Worm (Caenorhabditis elegans) whole organism, L1 larva: ENCODE data around the gene srh-11.

Source experiments
- C04F5.9 ChIP-seq: sonication (generic microtip); optimal IDR thresholded peaks from 2 replicates; lab custom pipeline; 2016; ENCODE audit warnings: missing genetic modification characterization, missing compliant biosample characterization
- C16A3.4 ChIP-seq: fragments of 150-350 bp; optimal IDR thresholded peaks from 2 replicates; lab custom pipeline; 2014; ENCODE audit warnings: missing biosample characterization, missing genetic modification characterization
- Y116A8C.19 ChIP-seq: sonication (generic microtip); optimal IDR thresholded peaks from 2 replicates; lab custom pipeline; 2016; ENCODE audit warnings: missing compliant biosample characterization, missing genetic modification characterization, borderline replicate concordance
- aha-1 ChIP-seq: fragments of 150-350 bp; optimal IDR thresholded peaks from 2 replicates; lab custom pipeline; 2014; ENCODE audit warnings: missing biosample characterization, missing genetic modification characterization
- alr-1 ChIP-seq: fragments of 200-800 bp; sonication (Bioruptor generic); optimal IDR thresholded peaks from 2 replicates; lab custom pipeline; 2018; ENCODE audit warnings: borderline replicate concordance, mild to moderate bottlenecking, missing genetic modification characterization, missing compliant biosample characterization
- ama-1 ChIP-seq: fragments of 150-350 bp; optimal IDR thresholded peaks from 2 replicates; lab custom pipeline; 2014
- blmp-1 ChIP-seq: fragments of 150-350 bp; optimal IDR thresholded peaks from 2 replicates; lab custom pipeline; 2014; ENCODE audit warnings: missing biosample characterization, missing genetic modification characterization
- ceh-63 ChIP-seq: fragments of 200-800 bp; sonication (Bioruptor generic); optimal IDR thresholded peaks from 2 replicates; lab custom pipeline; 2018; ENCODE audit warnings: mild to moderate bottlenecking, missing genetic modification characterization, missing compliant biosample characterization
- ceh-8 ChIP-seq: fragments of 200-800 bp; sonication (Bioruptor generic); optimal IDR thresholded peaks from 2 replicates; lab custom pipeline; 2018; ENCODE audit warnings: mild to moderate bottlenecking, missing genetic modification characterization, moderate library complexity, missing compliant biosample characterization
- ceh-82 ChIP-seq, 3 experiments: fragments of 150-350 bp in 1 of 3; sonication (generic microtip) in 2 of 3; optimal IDR thresholded peaks; 2 replicates each; lab custom pipeline; 2014 to 2017; ENCODE audit warnings: missing biosample characterization in 3 of 3, missing genetic modification characterization in 3 of 3
- ceh-90 ChIP-seq: sonication (generic microtip); optimal IDR thresholded peaks from 2 replicates; lab custom pipeline; 2016; ENCODE audit warnings: missing genetic modification characterization, missing compliant biosample characterization
- ces-1 ChIP-seq: fragments of 150-350 bp; optimal IDR thresholded peaks from 2 replicates; lab custom pipeline; 2014; ENCODE audit warnings: missing biosample characterization, missing genetic modification reagents, missing genetic modification characterization
- dpl-1 ChIP-seq, 3 experiments: fragments of 150-350 bp in 2 of 3; sonication (generic microtip) in 1 of 3; optimal IDR thresholded peaks; 2 replicates each; lab custom pipeline; 2014 to 2017; ENCODE audit warnings: missing biosample characterization in 3 of 3, missing genetic modification characterization in 3 of 3, missing genetic modification reagents in 3 of 3
- efl-3 ChIP-seq: fragments of 200-800 bp; sonication (Bioruptor generic); optimal IDR thresholded peaks from 2 replicates; lab custom pipeline; 2018; ENCODE audit warnings: mild to moderate bottlenecking, missing genetic modification characterization, missing compliant biosample characterization
- egl-13 ChIP-seq: sonication (generic microtip); optimal IDR thresholded peaks from 2 replicates; lab custom pipeline; 2016; ENCODE audit warnings: missing genotype, missing genetic modification reagents, missing genetic modification characterization, missing compliant biosample characterization
- egl-27 ChIP-seq, 2 experiments: fragments of 150-350 bp in 1 of 2; sonication (generic microtip); optimal IDR thresholded peaks; 3 replicates each; lab custom pipeline; 2017 to 2018; ENCODE audit warnings: missing biosample characterization in 2 of 2, missing genetic modification characterization in 2 of 2, missing genetic modification reagents in 2 of 2
- elt-2 ChIP-seq: sonication (generic microtip); optimal IDR thresholded peaks from 2 replicates; lab custom pipeline; 2016; ENCODE audit warnings: missing genetic modification characterization, mild to moderate bottlenecking, inconsistent platforms, missing compliant biosample characterization, missing genetic modification reagents
- elt-3 ChIP-seq, 6 experiments: fragments of 150-350 bp in 1 of 6; sonication (generic microtip); optimal IDR thresholded peaks; 2 replicates each; lab custom pipeline; 2017 to 2018; ENCODE audit warnings: missing biosample characterization in 6 of 6, missing genetic modification characterization in 6 of 6, inconsistent platforms in 1 of 6
- fkh-10 ChIP-seq: sonication (generic microtip); optimal IDR thresholded peaks from 2 replicates; lab custom pipeline; 2017; ENCODE audit warnings: missing biosample characterization, missing genetic modification reagents, missing genetic modification characterization
- fos-1 ChIP-seq: fragments of 150-350 bp; optimal IDR thresholded peaks from 2 replicates; lab custom pipeline; 2014; ENCODE audit warnings: missing biosample characterization, missing genetic modification characterization
- grh-1 ChIP-seq: fragments of 200-800 bp; sonication (Bioruptor generic); IDR thresholded peaks from 2 replicates; pipeline ENCODE4 v1.3.6; 2022; ENCODE audit warnings: missing genetic modification reagents, missing genetic modification characterization, missing compliant biosample characterization
- irx-1 ChIP-seq: sonication (generic microtip); optimal IDR thresholded peaks from 2 replicates; lab custom pipeline; 2016; ENCODE audit warnings: missing genetic modification characterization, missing compliant biosample characterization
- jun-1 ChIP-seq: fragments of 150-350 bp; optimal IDR thresholded peaks from 2 replicates; lab custom pipeline; 2014; ENCODE audit warnings: missing biosample characterization, missing genetic modification reagents, missing genetic modification characterization
- lin-13 ChIP-seq: fragments of 150-350 bp; optimal IDR thresholded peaks from 2 replicates; lab custom pipeline; 2014; ENCODE audit warnings: missing biosample characterization, missing genetic modification reagents, missing genetic modification characterization
- lin-35 ChIP-seq, 2 experiments: fragments of 150-350 bp; optimal IDR thresholded peaks; 2 replicates each; lab custom pipeline; 2014; ENCODE audit warnings: missing biosample characterization in 2 of 2, missing genetic modification characterization in 2 of 2, missing genetic modification reagents in 2 of 2
- lir-3 ChIP-seq: sonication (generic microtip); optimal IDR thresholded peaks from 2 replicates; lab custom pipeline; 2016; ENCODE audit warnings: mild to moderate bottlenecking, missing genetic modification characterization, moderate library complexity, missing compliant biosample characterization; ENCODE audit not compliant: poor library complexity
- mab-9 ChIP-seq: fragments of 200-800 bp; sonication (Bioruptor generic); IDR thresholded peaks from 2 replicates; pipeline ENCODE4 v1.3.6; 2022; ENCODE audit warnings: missing genetic modification reagents, missing genetic modification characterization, missing compliant biosample characterization
- mef-2 ChIP-seq: fragments of 150-350 bp; optimal IDR thresholded peaks from 2 replicates; lab custom pipeline; 2014; ENCODE audit warnings: missing biosample characterization, missing genetic modification characterization
- nhr-11 ChIP-seq: fragments of 150-350 bp; optimal IDR thresholded peaks from 2 replicates; lab custom pipeline; 2014; ENCODE audit warnings: missing biosample characterization, missing genetic modification characterization
- nhr-19 ChIP-seq: fragments of 200-800 bp; sonication (Bioruptor generic); conservative IDR thresholded peaks from 2 replicates; pipeline ENCODE4 v1.3.6; 2022; ENCODE audit warnings: missing genetic modification characterization, missing compliant biosample characterization
- nhr-20 ChIP-seq: sonication (generic microtip); optimal IDR thresholded peaks from 2 replicates; lab custom pipeline; 2016; ENCODE audit warnings: mild to moderate bottlenecking, missing genetic modification characterization, missing compliant biosample characterization
- nhr-237 ChIP-seq: fragments of 150-350 bp; optimal IDR thresholded peaks from 2 replicates; lab custom pipeline; 2014; ENCODE audit warnings: missing biosample characterization, missing genetic modification characterization
- nhr-28 ChIP-seq: fragments of 150-350 bp; optimal IDR thresholded peaks from 2 replicates; lab custom pipeline; 2014; ENCODE audit warnings: missing biosample characterization, missing genetic modification characterization
- nhr-71 ChIP-seq: sonication (generic microtip); optimal IDR thresholded peaks from 2 replicates; lab custom pipeline; 2016; ENCODE audit warnings: mild to moderate bottlenecking, missing genetic modification characterization, moderate library complexity, missing compliant biosample characterization
- nhr-77 ChIP-seq: fragments of 150-350 bp; optimal IDR thresholded peaks from 2 replicates; lab custom pipeline; 2014; ENCODE audit warnings: missing biosample characterization, missing genetic modification characterization
- nhr-84 ChIP-seq: sonication (generic microtip); optimal IDR thresholded peaks from 2 replicates; lab custom pipeline; 2017; ENCODE audit warnings: missing biosample characterization, missing genetic modification characterization
- nhr-90 ChIP-seq: sonication (generic microtip); optimal IDR thresholded peaks from 2 replicates; lab custom pipeline; 2016; ENCODE audit warnings: mild to moderate bottlenecking, missing genetic modification characterization, missing compliant biosample characterization; ENCODE audit not compliant: poor library complexity
- pag-3 ChIP-seq: sonication (generic microtip); optimal IDR thresholded peaks from 2 replicates; lab custom pipeline; 2017; ENCODE audit warnings: missing genetic modification characterization, mild to moderate bottlenecking, missing compliant biosample characterization, antibody characterized with exemption, borderline replicate concordance; ENCODE audit not compliant: insufficient read depth
- snpc-4 ChIP-seq: fragments of 150-350 bp; optimal IDR thresholded peaks from 2 replicates; lab custom pipeline; 2014; ENCODE audit warnings: missing biosample characterization, missing genetic modification characterization
- snu-23 ChIP-seq: sonication (generic microtip); optimal IDR thresholded peaks from 2 replicates; lab custom pipeline; 2016; ENCODE audit warnings: missing genetic modification characterization, missing compliant biosample characterization
- sox-4 ChIP-seq: sonication (generic microtip); optimal IDR thresholded peaks from 2 replicates; lab custom pipeline; 2016; ENCODE audit warnings: missing genetic modification characterization, missing compliant biosample characterization
- sptf-1 ChIP-seq: fragments of 150-350 bp; optimal IDR thresholded peaks from 2 replicates; lab custom pipeline; 2014; ENCODE audit warnings: missing biosample characterization, missing genetic modification characterization
- tbx-2 ChIP-seq: sonication (generic microtip); optimal IDR thresholded peaks from 2 replicates; lab custom pipeline; 2016; ENCODE audit warnings: missing genetic modification characterization, missing compliant biosample characterization
- tlp-1 ChIP-seq: fragments of 150-350 bp; optimal IDR thresholded peaks from 2 replicates; lab custom pipeline; 2014; ENCODE audit warnings: missing biosample characterization, missing genetic modification characterization
- vab-15 ChIP-seq: sonication (generic microtip); optimal IDR thresholded peaks from 2 replicates; lab custom pipeline; 2017; ENCODE audit warnings: missing genotype, mild to moderate bottlenecking, missing genetic modification characterization, missing compliant biosample characterization
- xbp-1 ChIP-seq: sonication (generic microtip); optimal IDR thresholded peaks from 2 replicates; lab custom pipeline; 2016; ENCODE audit warnings: missing genetic modification characterization, missing compliant biosample characterization
- zag-1 ChIP-seq: fragments of 150-350 bp; optimal IDR thresholded peaks from 2 replicates; lab custom pipeline; 2014; ENCODE audit warnings: missing biosample characterization, missing genetic modification characterization
- zip-4 ChIP-seq: fragments of 200-800 bp; sonication (Bioruptor generic); optimal IDR thresholded peaks from 2 replicates; lab custom pipeline; 2018; ENCODE audit warnings: mild to moderate bottlenecking, missing genetic modification characterization, moderate library complexity, missing compliant biosample characterization
- ztf-11 ChIP-seq, 2 experiments: sonication (generic microtip); optimal IDR thresholded peaks; 2 replicates each; lab custom pipeline; 2016 to 2017; ENCODE audit warnings: missing genetic modification characterization in 2 of 2, missing biosample characterization in 1 of 2, missing compliant biosample characterization in 1 of 2
- ztf-4 ChIP-seq: fragments of 150-350 bp; optimal IDR thresholded peaks from 2 replicates; lab custom pipeline; 2014; ENCODE audit warnings: missing biosample characterization, missing genetic modification characterization

The srh-11 gene

DNA sequence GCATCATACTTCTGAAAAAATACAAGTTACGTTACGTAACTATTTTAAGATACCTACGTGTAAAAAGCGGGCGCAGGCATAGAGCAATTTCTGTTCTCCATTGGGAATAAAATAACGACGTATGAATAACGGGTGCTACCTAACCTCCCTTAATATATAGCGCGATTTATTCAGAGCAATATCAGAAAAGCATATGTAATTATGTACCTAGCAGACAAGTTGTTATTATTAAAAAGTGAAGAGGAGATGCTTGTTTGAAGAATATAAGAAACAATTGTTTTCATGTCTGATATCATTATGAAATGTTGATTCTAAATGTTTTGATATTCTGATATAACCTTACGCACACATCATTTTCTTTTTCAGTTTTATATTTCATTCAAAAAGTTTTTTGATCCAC lies at the start of gene srh-11:
Gene srh-11, minus strand, starts transcription at position 101 of the 400 bp plus-strand sequence.
- TF ChIP-seq fos-1 (tag; lab: Kevin White, UChicago) = no peak
- no peak for TF ChIP-seq irx-1
- no peak for TF ChIP-seq ceh-63 (GFP tag; lab: Kevin White, UChicago)
- no peak for TF ChIP-seq mab-9
- TF ChIP-seq ztf-4 (tag; lab: Kevin White, UChicago) = no peak
- no peak for TF ChIP-seq snu-23
- no peak for TF ChIP-seq nhr-11 (tag; lab: Kevin White, UChicago)
- no peak for TF ChIP-seq elt-3 (tag; optimal IDR thresholded peaks at IDR 0.05; lab: Kevin White, UChicago)
- no peak for TF ChIP-seq ceh-90
- TF ChIP-seq lin-13 = no peak
- no peak for TF ChIP-seq vab-15
- no peak for TF ChIP-seq C04F5.9
- TF ChIP-seq egl-13 (tag; lab: Kevin White, UChicago) = no peak
- TF ChIP-seq blmp-1 (tag; lab: Kevin White, UChicago) = no peak

DNA sequence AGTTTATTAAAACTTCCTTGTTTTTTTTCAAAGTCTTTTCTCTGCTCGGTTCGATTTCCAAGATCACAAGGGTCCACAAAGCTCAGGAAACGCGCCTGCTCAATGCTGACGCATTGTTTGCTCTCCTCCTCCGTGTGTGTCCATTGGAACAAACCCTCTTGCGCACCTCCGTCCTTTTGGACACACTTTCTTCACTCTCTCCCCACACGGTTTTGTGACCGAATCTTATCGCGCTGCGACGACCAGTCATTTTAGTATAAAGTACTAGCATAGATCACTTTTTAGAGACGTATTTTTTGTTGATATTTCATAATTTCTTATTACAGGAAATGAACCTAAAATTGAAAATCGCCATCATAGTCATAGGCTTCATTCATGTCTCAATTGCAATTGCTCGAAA lies 49.4 kb upstream of the srh-11 start:
- no peak for TF ChIP-seq nhr-11 (tag; lab: Kevin White, UChicago)
- TF ChIP-seq C16A3.4 (tag; lab: Kevin White, UChicago) = peak; percentile 77
- TF ChIP-seq elt-2 (tag; lab: Kevin White, UChicago) = peak; percentile 39
- TF ChIP-seq ceh-90 = no peak
- TF ChIP-seq lir-3 (tag; lab: Kevin White, UChicago) = no peak
- TF ChIP-seq tbx-2 (tag; lab: Kevin White, UChicago) = peak; percentile 89
- peak; percentile 16 for TF ChIP-seq zip-4 (GFP tag; lab: Kevin White, UChicago)
- TF ChIP-seq xbp-1 (tag; lab: Kevin White, UChicago) = peak; percentile 76
- peak in 1 of 2 experiments; percentile 30 for TF ChIP-seq ztf-11 (tag; optimal IDR thresholded peaks at IDR 0.05; lab: Kevin White, UChicago)
- peak; percentile 59 to 73 (median 62) for TF ChIP-seq dpl-1 (GFP tag; optimal IDR thresholded peaks at IDR 0.05; lab: Kevin White, UChicago)
- TF ChIP-seq fkh-10 (GFP tag; lab: Kevin White, UChicago) = peak; percentile 60
- peak; percentile 59 for TF ChIP-seq mab-9
- no peak for TF ChIP-seq egl-27 (tag; optimal IDR thresholded peaks at IDR 0.05; lab: Kevin White, UChicago)
- TF ChIP-seq elt-3 (tag; optimal IDR thresholded peaks at IDR 0.05; lab: Kevin White, UChicago) = peak in 1 of 6 experiments; percentile 34
- TF ChIP-seq nhr-71 (tag; lab: Kevin White, UChicago) = peak; percentile 88
- peak; percentile 14 for TF ChIP-seq nhr-237 (tag; lab: Kevin White, UChicago)
- peak; percentile 69 for TF ChIP-seq nhr-77 (tag; lab: Kevin White, UChicago)
- TF ChIP-seq aha-1 = peak; percentile 30
- no peak for TF ChIP-seq zag-1 (tag; lab: Kevin White, UChicago)
- no peak for TF ChIP-seq Y116A8C.19 (tag; lab: Kevin White, UChicago)
- no peak for TF ChIP-seq sox-4 (tag; lab: Kevin White, UChicago)
- TF ChIP-seq alr-1 = no peak
- peak; percentile 75 for TF ChIP-seq blmp-1 (tag; lab: Kevin White, UChicago)
- no peak for TF ChIP-seq grh-1
- peak; percentile 67 for TF ChIP-seq jun-1 (tag; lab: Kevin White, UChicago)
- no peak for TF ChIP-seq efl-3 (GFP tag; lab: Kevin White, UChicago)
- no peak for TF ChIP-seq ces-1 (GFP tag; lab: Kevin White, UChicago)
- TF ChIP-seq ama-1 (lab: Kevin White, UChicago) = no peak
- TF ChIP-seq nhr-20 (tag; lab: Kevin White, UChicago) = peak; percentile 85
- TF ChIP-seq snpc-4 (tag; lab: Kevin White, UChicago) = peak; percentile 55
- peak; percentile 46 to 88 (median 62) for TF ChIP-seq ceh-82 (tag; optimal IDR thresholded peaks at IDR 0.05; lab: Kevin White, UChicago)
- TF ChIP-seq pag-3 (tag; lab: Kevin White, UChicago) = no peak
- peak; percentile 64 for TF ChIP-seq ztf-4 (tag; lab: Kevin White, UChicago)
- peak; percentile 71 for TF ChIP-seq irx-1
- TF ChIP-seq egl-13 (tag; lab: Kevin White, UChicago) = peak; percentile 54
- TF ChIP-seq sptf-1 (tag; lab: Kevin White, UChicago) = no peak
- no peak for TF ChIP-seq mef-2 (tag; lab: Kevin White, UChicago)
- peak; percentile 4 for TF ChIP-seq ceh-8 (GFP tag; lab: Kevin White, UChicago)
- peak; percentile 68 to 80 for TF ChIP-seq lin-35 (GFP tag; optimal IDR thresholded peaks at IDR 0.05; lab: Kevin White, UChicago)
- TF ChIP-seq tlp-1 (tag; lab: Kevin White, UChicago) = no peak
- TF ChIP-seq nhr-28 (tag; lab: Kevin White, UChicago) = no peak
- TF ChIP-seq nhr-19 (GFP tag; lab: Robert Waterston, UW) = peak; percentile 85
- TF ChIP-seq nhr-90 (tag; lab: Kevin White, UChicago) = peak; percentile 80
- no peak for TF ChIP-seq C04F5.9
- no peak for TF ChIP-seq nhr-84 (tag; lab: Kevin White, UChicago)
